Worm (Caenorhabditis elegans) whole organism, midembryonic: ENCODE measurements around the gene srd-68.

Source experiments
- med-1 ChIP-seq: sonication (generic microtip); optimal IDR thresholded peaks from 2 replicates; lab custom pipeline; 2017; ENCODE audit warnings: missing genetic modification characterization, mild to moderate bottlenecking, missing compliant biosample characterization, antibody characterized with exemption, missing genetic modification reagents; ENCODE audit not compliant: insufficient read depth
- ref-1 ChIP-seq: fragments of 200-800 bp; sonication (Bioruptor generic); conservative IDR thresholded peaks from 2 replicates; pipeline ENCODE4 v1.3.6; 2022; ENCODE audit warnings: missing genetic modification reagents, missing genetic modification characterization, missing compliant biosample characterization
- tab-1 ChIP-seq: fragments of 200-800 bp; sonication (Bioruptor generic); IDR thresholded peaks from 2 replicates; pipeline ENCODE4 v1.3.6; 2022; ENCODE audit warnings: missing genetic modification characterization, missing compliant biosample characterization
- ztf-23 ChIP-seq: fragments of 200-800 bp; sonication (Bioruptor generic); IDR thresholded peaks from 2 replicates; pipeline ENCODE4 v1.3.6; 2022; ENCODE audit warnings: missing genetic modification reagents, missing genetic modification characterization, missing compliant biosample characterization
- ztf-29 ChIP-seq: fragments of 200-800 bp; sonication (Bioruptor generic); IDR thresholded peaks from 2 replicates; pipeline ENCODE4 v1.3.6; 2022; ENCODE audit warnings: missing genetic modification reagents, missing genetic modification characterization, missing compliant biosample characterization

DNA sequence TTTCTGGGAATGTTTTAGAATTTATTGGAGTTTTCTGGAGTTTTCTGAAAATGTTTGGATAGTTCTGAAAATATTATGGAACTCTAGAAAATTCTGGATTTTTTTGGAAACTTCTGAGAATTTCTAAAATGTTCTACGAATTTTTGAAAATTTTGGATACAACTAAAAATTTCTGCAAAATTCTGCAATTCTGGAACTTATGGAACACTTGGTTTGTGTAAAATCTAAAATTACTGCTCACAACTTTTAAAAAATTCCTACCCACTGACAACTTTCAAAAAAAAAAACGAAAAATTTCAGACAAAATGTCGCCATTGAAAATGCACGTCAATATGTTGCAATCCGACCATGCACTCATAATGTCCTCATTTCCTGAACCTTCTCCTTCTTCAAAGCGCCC, 2.0 kb upstream of the srd-68 start, which contains the start of gene nhr-262:
- TF ChIP-seq ztf-23 (GFP tag; lab: Robert Waterston, UW) (no peak), tab-1 (GFP tag; lab: Robert Waterston, UW) (no peak), ref-1 (GFP tag; lab: Robert Waterston, UW) (no peak), med-1 (GFP tag; lab: Kevin White, UChicago) (no peak), ztf-29 (GFP tag; lab: Robert Waterston, UW) (no peak)
